In genomic region chr3R:29215652-29216483, dm6 we compare ENCODE assay signal across 4 fruit fly cellular contexts.
TF ChIP-seq lines count a peak whose summit lies in the region.

No protein-coding gene starts in this region.

- TF ChIP-seq CTCF in whole organism, embryonic (GFP tag; optimal IDR thresholded peaks at IDR 0.05; lab: Kevin White, UChicago), result no peak

TF ChIP-seq in whole organism, adult, 20 proteins besides CTCF, POLR2A, EP300 and RAD21:
- TF ChIP-seq CG33017 (tag; optimal IDR thresholded peaks at IDR 0.05; lab: Kevin White, UChicago) (peak; percentile 27), CG14711 (tag; optimal IDR thresholded peaks at IDR 0.05; lab: Kevin White, UChicago) (no peak)

TF ChIP-seq in whole organism, embryonic, 481 proteins besides CTCF, POLR2A, EP300 and RAD21 (continues in another document):
- TF ChIP-seq CG2120 (GFP tag; optimal IDR thresholded peaks at IDR 0.05; lab: Kevin White, UChicago), result peak; percentile 26
- no peak for TF ChIP-seq so (GFP tag; IDR thresholded peaks at IDR 0.05; lab: Robert Waterston, UW)
- TF ChIP-seq fd64A (GFP tag; optimal IDR thresholded peaks at IDR 0.05; lab: Kevin White, UChicago), result no peak
- no peak for TF ChIP-seq Camta (GFP tag; optimal IDR thresholded peaks at IDR 0.05; lab: Kevin White, UChicago)
- TF ChIP-seq CG9437 (GFP tag; optimal IDR thresholded peaks at IDR 0.05; lab: Kevin White, UChicago), result no peak
- no peak for TF ChIP-seq Sry-β (GFP tag; optimal IDR thresholded peaks at IDR 0.05; lab: Kevin White, UChicago)
- TF ChIP-seq Chrac-16 (GFP tag; optimal IDR thresholded peaks at IDR 0.05; lab: Kevin White, UChicago), result no peak
- no peak for TF ChIP-seq Fer1 (GFP tag; optimal IDR thresholded peaks at IDR 0.05; lab: Kevin White, UChicago)
- no peak for TF ChIP-seq Scr (GFP tag; IDR thresholded peaks at IDR 0.05; lab: Robert Waterston, UW; ENCODE audit: partially characterized antibody)
- TF ChIP-seq hbn (GFP tag; IDR thresholded peaks at IDR 0.05; lab: Robert Waterston, UW; ENCODE audit: partially characterized antibody), result no peak
- TF ChIP-seq zf30C (GFP tag; optimal IDR thresholded peaks at IDR 0.05; lab: Kevin White, UChicago), result no peak
- TF ChIP-seq CG7372 (GFP tag; IDR thresholded peaks at IDR 0.05; lab: Robert Waterston, UW), result no peak
- no peak for TF ChIP-seq Dbx (GFP tag; IDR thresholded peaks at IDR 0.05; lab: Robert Waterston, UW)
- TF ChIP-seq zen (tag; optimal IDR thresholded peaks at IDR 0.05; lab: Kevin White, UChicago), result peak; percentile 23
- TF ChIP-seq dpn (GFP tag; optimal IDR thresholded peaks at IDR 0.05; lab: Kevin White, UChicago), result no peak
- no peak for TF ChIP-seq seq (GFP tag; IDR thresholded peaks at IDR 0.05; lab: Robert Waterston, UW)
- TF ChIP-seq repo (GFP tag; optimal IDR thresholded peaks at IDR 0.05; lab: Kevin White, UChicago), result no peak
- TF ChIP-seq Stat92E (GFP tag; optimal IDR thresholded peaks at IDR 0.05; lab: Kevin White, UChicago), result no peak
- TF ChIP-seq Doc3 (GFP tag; IDR thresholded peaks at IDR 0.05; lab: Robert Waterston, UW; ENCODE audit: partially characterized antibody), result no peak
- TF ChIP-seq Pdp1 (GFP tag; optimal IDR thresholded peaks at IDR 0.05; lab: Kevin White, UChicago), result no peak
- peak; percentile 19 for TF ChIP-seq Hsf (GFP tag; optimal IDR thresholded peaks at IDR 0.05; lab: Kevin White, UChicago)
- TF ChIP-seq CG15696 (tag; optimal IDR thresholded peaks at IDR 0.05; lab: Kevin White, UChicago), result no peak
- no peak for TF ChIP-seq disco-r (GFP tag; optimal IDR thresholded peaks at IDR 0.05; lab: Kevin White, UChicago)
- TF ChIP-seq CG18599 (GFP tag; optimal IDR thresholded peaks at IDR 0.05; lab: Kevin White, UChicago), result no peak
- TF ChIP-seq chn (GFP tag; optimal IDR thresholded peaks at IDR 0.05; lab: Kevin White, UChicago), result no peak
- peak; percentile 14 for TF ChIP-seq CG3281 (GFP tag; optimal IDR thresholded peaks at IDR 0.05; lab: Kevin White, UChicago)
- no peak for TF ChIP-seq TFAM (GFP tag; optimal IDR thresholded peaks at IDR 0.05; lab: Kevin White, UChicago)
- TF ChIP-seq CG5245 (GFP tag; optimal IDR thresholded peaks at IDR 0.05; lab: Kevin White, UChicago), result no peak
- no peak for TF ChIP-seq slbo (GFP tag; IDR thresholded peaks at IDR 0.05; lab: Robert Waterston, UW)
- peak; percentile 81 for TF ChIP-seq CG11696 (GFP tag; IDR thresholded peaks at IDR 0.05; lab: Robert Waterston, UW)
- no peak for TF ChIP-seq nau (GFP tag; optimal IDR thresholded peaks at IDR 0.05; lab: Kevin White, UChicago)

TF ChIP-seq in whole organism, prepupa, 60 proteins besides CTCF, POLR2A, EP300 and RAD21:
- peak in 1 of 2 experiments; percentile 53 for TF ChIP-seq ss (GFP tag; optimal IDR thresholded peaks at IDR 0.05; lab: Kevin White, UChicago)
- TF ChIP-seq CG32006 (GFP tag; optimal IDR thresholded peaks at IDR 0.05; lab: Kevin White, UChicago), result peak; percentile 24
- peak; percentile 81 for TF ChIP-seq svp (GFP tag; lab: Kevin White, UChicago)
- TF ChIP-seq Hr4 (GFP tag; optimal IDR thresholded peaks at IDR 0.05; lab: Kevin White, UChicago), result peak; percentile 37
- TF ChIP-seq CG7368 (GFP tag; optimal IDR thresholded peaks at IDR 0.05; lab: Kevin White, UChicago), result no peak
- TF ChIP-seq CG34406 (GFP tag; optimal IDR thresholded peaks at IDR 0.05; lab: Kevin White, UChicago), result no peak
- TF ChIP-seq Eip78C (GFP tag; lab: Kevin White, UChicago), result peak; percentile 50
- TF ChIP-seq CG31627 (GFP tag; optimal IDR thresholded peaks at IDR 0.05; lab: Kevin White, UChicago), result no peak

TF ChIP-seq in whole organism, wandering third instar larva, 38 proteins besides CTCF, POLR2A, EP300 and RAD21:
- TF ChIP-seq rgr (GFP tag; optimal IDR thresholded peaks at IDR 0.05; lab: Kevin White, UChicago) (no peak), Dif (GFP tag; optimal IDR thresholded peaks at IDR 0.05; lab: Kevin White, UChicago; ENCODE audit: partially characterized antibody) (peak; percentile 57)
